Worm (Caenorhabditis elegans) whole organism, L2 larva: ENCODE data around the gene duo-1.

Experiments
- F13H6.1 ChIP-seq: sonication (generic microtip); optimal IDR thresholded peaks from 2 replicates; lab custom pipeline; 2016; ENCODE audit warnings: missing genetic modification characterization, missing compliant biosample characterization
- alr-1 ChIP-seq: fragments of 150-350 bp; optimal IDR thresholded peaks from 2 replicates; lab custom pipeline; 2014; ENCODE audit warnings: missing biosample characterization, missing genetic modification characterization
- aly-2 ChIP-seq: fragments of 150-350 bp; optimal IDR thresholded peaks from 2 replicates; lab custom pipeline; 2014; ENCODE audit warnings: missing biosample characterization, missing genetic modification characterization
- egl-27 ChIP-seq: sonication (generic microtip); optimal IDR thresholded peaks from 3 replicates; lab custom pipeline; 2017; ENCODE audit warnings: missing biosample characterization, missing genetic modification reagents, missing genetic modification characterization
- lin-13 ChIP-seq: fragments of 150-350 bp; optimal IDR thresholded peaks from 2 replicates; lab custom pipeline; 2014; ENCODE audit warnings: missing biosample characterization, missing genetic modification reagents, missing genetic modification characterization
- mdl-1 ChIP-seq, 2 experiments: fragments of 150-350 bp in 1 of 2; sonication (generic microtip) in 1 of 2; optimal IDR thresholded peaks; 2 replicates each; lab custom pipeline; 2017; ENCODE audit warnings: missing biosample characterization in 2 of 2, missing genetic modification characterization in 2 of 2
- nhr-11 ChIP-seq: fragments of 150-350 bp; optimal IDR thresholded peaks from 2 replicates; lab custom pipeline; 2014; ENCODE audit warnings: missing biosample characterization, missing genetic modification characterization
- nhr-237 ChIP-seq: fragments of 150-350 bp; optimal IDR thresholded peaks from 2 replicates; lab custom pipeline; 2014; ENCODE audit warnings: missing biosample characterization, missing genetic modification characterization
- sem-4 ChIP-seq: fragments of 150-350 bp; optimal IDR thresholded peaks from 2 replicates; lab custom pipeline; 2014; ENCODE audit warnings: missing biosample characterization, missing genetic modification reagents, missing genetic modification characterization
- sma-3 ChIP-seq: sonication (generic microtip); optimal IDR thresholded peaks from 2 replicates; lab custom pipeline; 2016; ENCODE audit warnings: missing genetic modification reagents, missing genetic modification characterization, missing compliant biosample characterization
- snpc-4 ChIP-seq: fragments of 150-350 bp; optimal IDR thresholded peaks from 2 replicates; lab custom pipeline; 2014; ENCODE audit warnings: missing biosample characterization, missing genetic modification characterization

- TF ChIP-seq nhr-11 (tag; lab: Kevin White, UChicago) (no peak), sem-4 (tag; lab: Kevin White, UChicago) (no peak), alr-1 (tag; lab: Kevin White, UChicago) (no peak), mdl-1 (tag; optimal IDR thresholded peaks at IDR 0.05; lab: Kevin White, UChicago) (no peak), sma-3 (GFP tag; lab: Kevin White, UChicago) (no peak), snpc-4 (tag; lab: Kevin White, UChicago) (no peak), lin-13 (GFP tag; lab: Kevin White, UChicago) (no peak), egl-27 (no peak), aly-2 (tag; lab: Kevin White, UChicago) (no peak), F13H6.1 (tag; lab: Kevin White, UChicago) (no peak), nhr-237 (tag; lab: Kevin White, UChicago) (no peak)
Measured at ce11 chrV:11516141-11516591, 38.3 kb upstream of the duo-1 start, which contains the start of gene sdz-8.
